Fruit fly (Drosophila melanogaster): ENCODE data around the gene AsnRS.

AsnRS gene

dm6 chr2L:19138361-19139041 lies 6.7 kb upstream of the AsnRS start:
- TF ChIP-seq Hr96 (GFP tag; optimal IDR thresholded peaks at IDR 0.05) = no peak
- no peak for TF ChIP-seq Crg-1 (GFP tag; optimal IDR thresholded peaks at IDR 0.05)
- TF ChIP-seq Mnt (GFP tag; optimal IDR thresholded peaks at IDR 0.05) = no peak
- no peak for TF ChIP-seq ovo (GFP tag; optimal IDR thresholded peaks at IDR 0.05)
- no peak for TF ChIP-seq bab1 (GFP tag; optimal IDR thresholded peaks at IDR 0.05)
- no peak for TF ChIP-seq CG5204 (GFP tag; optimal IDR thresholded peaks at IDR 0.05)
- TF ChIP-seq CG11617 (GFP tag; optimal IDR thresholded peaks at IDR 0.05) = no peak
- no peak for TF ChIP-seq CG14711 (tag; optimal IDR thresholded peaks at IDR 0.05)
- no peak for TF ChIP-seq CG7101 (tag; optimal IDR thresholded peaks at IDR 0.05)
- TF ChIP-seq CG12768 (GFP tag; optimal IDR thresholded peaks at IDR 0.05) = no peak
- TF ChIP-seq Clk (GFP tag; optimal IDR thresholded peaks at IDR 0.05) = no peak
- TF ChIP-seq tj (GFP tag; optimal IDR thresholded peaks at IDR 0.05) = no peak
- no peak for TF ChIP-seq CG1620 (GFP tag; optimal IDR thresholded peaks at IDR 0.05)
- TF ChIP-seq cic (GFP tag; optimal IDR thresholded peaks at IDR 0.05) = no peak
- no peak for TF ChIP-seq kay (GFP tag; ENCODE audit: borderline replicate concordance)
- TF ChIP-seq pad (GFP tag; optimal IDR thresholded peaks at IDR 0.05) = no peak
- TF ChIP-seq CG33017 (tag; optimal IDR thresholded peaks at IDR 0.05) = no peak
- TF ChIP-seq toe (GFP tag; optimal IDR thresholded peaks at IDR 0.05) = no peak
- TF ChIP-seq cnc (optimal IDR thresholded peaks at IDR 0.05) = no peak

dm6 chr2L:19137494-19138360 lies 6.0 kb upstream of the AsnRS start:
- TF ChIP-seq Mnt (GFP tag; optimal IDR thresholded peaks at IDR 0.05) = no peak
- TF ChIP-seq tj (GFP tag; optimal IDR thresholded peaks at IDR 0.05) = peak; percentile 65

- TF ChIP-seq CG7101 (tag; optimal IDR thresholded peaks at IDR 0.05) (no peak), CG11617 (GFP tag; optimal IDR thresholded peaks at IDR 0.05) (no peak), pad (GFP tag; optimal IDR thresholded peaks at IDR 0.05) (no peak), bab1 (GFP tag; optimal IDR thresholded peaks at IDR 0.05) (peak; percentile 11)
Measured at dm6 chr2L:19136735-19137134, 5.0 kb upstream of the AsnRS start.

- TF ChIP-seq CG14711 (tag; optimal IDR thresholded peaks at IDR 0.05) = no peak
- TF ChIP-seq cic (GFP tag; optimal IDR thresholded peaks at IDR 0.05) = no peak
- TF ChIP-seq kay (GFP tag; ENCODE audit: borderline replicate concordance) = no peak
- TF ChIP-seq CG7101 (tag; optimal IDR thresholded peaks at IDR 0.05) = no peak
- no peak for TF ChIP-seq cnc (optimal IDR thresholded peaks at IDR 0.05)
Measured at dm6 chr2L:19135955-19136677, 4.4 kb upstream of the AsnRS start.

DNA sequence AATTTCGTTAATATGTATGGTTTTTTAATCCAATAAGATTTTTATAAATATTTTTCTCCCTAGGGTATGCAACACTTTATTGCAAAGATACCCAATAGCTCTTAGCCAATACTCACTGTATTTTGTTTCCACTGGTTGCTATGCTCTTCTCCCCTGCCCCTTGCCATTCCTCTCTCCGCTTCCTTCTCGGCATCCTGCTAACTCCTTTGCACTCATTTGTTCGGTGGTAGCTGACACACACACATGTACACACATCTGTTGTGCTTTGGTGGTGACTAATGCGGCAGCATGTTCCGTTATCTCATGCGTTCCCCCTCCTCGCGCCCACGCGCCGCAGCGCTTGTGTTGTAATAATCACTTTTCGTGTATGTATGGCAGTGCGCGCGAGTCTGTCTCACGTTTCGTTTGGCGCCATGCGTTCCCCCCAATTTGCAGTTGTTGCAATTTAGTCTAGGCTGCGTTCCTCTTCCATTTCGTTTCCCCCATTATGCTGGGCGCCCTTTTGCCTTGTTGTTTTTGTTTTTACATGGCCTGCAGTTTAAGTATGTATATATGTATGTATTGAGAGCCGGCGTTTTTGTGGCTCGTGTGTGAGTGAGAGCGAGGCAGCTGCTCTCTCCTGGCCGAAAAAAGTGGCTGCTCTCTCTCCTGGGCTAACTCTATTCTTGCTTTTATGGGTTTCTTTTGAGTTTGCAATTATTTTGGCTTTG lies 3.2 kb upstream of the AsnRS start, which contains the start of gene Polr1D:
Polr1D (minus strand) TSS at position 420 of the 710 bp plus-strand sequence.
- no peak for TF ChIP-seq CG12768 (GFP tag; optimal IDR thresholded peaks at IDR 0.05)
- TF ChIP-seq ovo (GFP tag; optimal IDR thresholded peaks at IDR 0.05) = peak; percentile 80
- TF ChIP-seq CG33017 (tag; optimal IDR thresholded peaks at IDR 0.05) = no peak
- TF ChIP-seq pad (GFP tag; optimal IDR thresholded peaks at IDR 0.05) = peak; percentile 98
- TF ChIP-seq Mnt (GFP tag; optimal IDR thresholded peaks at IDR 0.05) = peak; percentile 50
- no peak for TF ChIP-seq Crg-1 (GFP tag; optimal IDR thresholded peaks at IDR 0.05)
- peak; percentile 92 for TF ChIP-seq tj (GFP tag; optimal IDR thresholded peaks at IDR 0.05)

dm6 chr2L:19134366-19134689 lies 2.6 kb upstream of the AsnRS start:
- no peak for TF ChIP-seq CG7101 (tag; optimal IDR thresholded peaks at IDR 0.05)
- no peak for TF ChIP-seq Clk (GFP tag; optimal IDR thresholded peaks at IDR 0.05)
- no peak for TF ChIP-seq CG33017 (tag; optimal IDR thresholded peaks at IDR 0.05)
- no peak for TF ChIP-seq toe (GFP tag; optimal IDR thresholded peaks at IDR 0.05)

All from whole organism, adult.